Fruit fly (Drosophila melanogaster) whole organism, embryonic: Measurements from ENCODE around the gene tral.
A peak's percentile ranks its signal among the peaks of the same experiment; 100 is the strongest.

Experiments
- Awh ChIP-seq: fragments of 200-800 bp; sonication (Bioruptor generic); IDR thresholded peaks from 2 replicates; pipeline ENCODE4, ENCODE4 v1.3.6; 2022; ENCODE audit warnings: missing biosample characterization, missing genetic modification characterization
- Bteb2 ChIP-seq: fragments of 200-800 bp; sonication (Bioruptor generic); optimal IDR thresholded peaks from 2 replicates; lab custom pipeline; 2016; ENCODE audit warnings: missing biosample characterization, missing genetic modification characterization
- CG10147 ChIP-seq: fragments of 200-800 bp; sonication (Bioruptor generic); optimal IDR thresholded peaks from 2 replicates; lab custom pipeline; 2019; ENCODE audit warnings: missing biosample characterization, mild to moderate bottlenecking, missing genetic modification characterization, moderate library complexity
- CG1024 ChIP-seq: fragments of 200-800 bp; sonication (Bioruptor generic); IDR thresholded peaks from 2 replicates; pipeline ENCODE4 v1.3.6; 2022; ENCODE audit warnings: missing biosample characterization, missing genetic modification characterization
- CG12104 ChIP-seq: fragments of 200-800 bp; sonication (Bioruptor generic); optimal IDR thresholded peaks from 3 replicates; lab custom pipeline; 2016; ENCODE audit warnings: missing biosample characterization, missing genetic modification characterization
- CG12659 ChIP-seq: fragments of 200-800 bp; sonication (Bioruptor generic); optimal IDR thresholded peaks from 3 replicates; lab custom pipeline; 2017; ENCODE audit warnings: mild to moderate bottlenecking, missing biosample characterization, missing genetic modification reagents, missing genetic modification characterization
- CG13775 ChIP-seq: fragments of 200-800 bp; sonication (Bioruptor generic); optimal IDR thresholded peaks from 3 replicates; lab custom pipeline; 2017; ENCODE audit warnings: missing biosample characterization, mild to moderate bottlenecking, missing genetic modification characterization
- CG14014 ChIP-seq: fragments of 200-800 bp; sonication (Bioruptor generic); IDR thresholded peaks from 2 replicates; pipeline ENCODE4 v1.3.6; 2022; ENCODE audit warnings: missing biosample characterization, missing genetic modification characterization
- CG14710 ChIP-seq: fragments of 200-800 bp; sonication (Bioruptor generic); optimal IDR thresholded peaks from 3 replicates; lab custom pipeline; 2019; ENCODE audit warnings: missing biosample characterization, mild to moderate bottlenecking, missing genetic modification characterization, moderate library complexity
- CG1647 ChIP-seq: fragments of 200-800 bp; sonication (Bioruptor generic); optimal IDR thresholded peaks from 3 replicates; lab custom pipeline; 2016; ENCODE audit warnings: missing biosample characterization, missing genetic modification characterization
- CG16815 ChIP-seq: fragments of 200-800 bp; sonication (Bioruptor generic); optimal IDR thresholded peaks from 3 replicates; lab custom pipeline; 2017; ENCODE audit warnings: missing biosample characterization, mild to moderate bottlenecking, missing genetic modification characterization
- CG17186 ChIP-seq: fragments of 200-800 bp; sonication (Bioruptor generic); optimal IDR thresholded peaks from 3 replicates; lab custom pipeline; 2017; ENCODE audit warnings: missing biosample characterization, missing genetic modification reagents, missing genetic modification characterization
- CG18011 ChIP-seq: fragments of 200-800 bp; sonication (Bioruptor generic); optimal IDR thresholded peaks from 2 replicates; lab custom pipeline; 2017; ENCODE audit warnings: missing biosample characterization, missing genetic modification characterization, mild to moderate bottlenecking, moderate library complexity, missing genotype
- CG18599 ChIP-seq: fragments of 200-800 bp; sonication (Bioruptor generic); optimal IDR thresholded peaks from 3 replicates; lab custom pipeline; 2017; ENCODE audit warnings: missing biosample characterization, missing genetic modification characterization, mild to moderate bottlenecking, moderate library complexity, missing genetic modification reagents
- CG2199 ChIP-seq: fragments of 200-800 bp; sonication (Bioruptor generic); IDR thresholded peaks from 3 replicates; pipeline ENCODE4 v1.3.6; 2022; ENCODE audit warnings: missing biosample characterization, missing genetic modification characterization
- CG6272 ChIP-seq: fragments of 200-800 bp; sonication (Bioruptor generic); IDR thresholded peaks from 2 replicates; pipeline ENCODE4 v1.3.6; 2022; ENCODE audit warnings: missing biosample characterization, missing genetic modification characterization
- CG6791 ChIP-seq: fragments of 200-800 bp; sonication (Bioruptor generic); IDR thresholded peaks from 3 replicates; pipeline ENCODE4 v1.3.6; 2022; ENCODE audit warnings: missing biosample characterization, missing genetic modification characterization; ENCODE audit not compliant: partially characterized antibody
- CG7357 ChIP-seq: fragments of 200-800 bp; sonication (Bioruptor generic); IDR thresholded peaks from 3 replicates; pipeline ENCODE4 v1.3.6; 2022; ENCODE audit warnings: missing biosample characterization, missing genetic modification characterization
- CG9215 ChIP-seq: fragments of 200-800 bp; sonication (Bioruptor generic); IDR thresholded peaks from 2 replicates; pipeline ENCODE4 v1.3.6; 2022; ENCODE audit warnings: missing biosample characterization, missing genetic modification characterization
- CkIIα-i1 ChIP-seq: fragments of 200-800 bp; sonication (Bioruptor generic); IDR thresholded peaks from 2 replicates; pipeline ENCODE4 v1.3.6; 2022; ENCODE audit warnings: missing biosample characterization, missing genetic modification characterization
- D19A ChIP-seq: fragments of 200-800 bp; optimal IDR thresholded peaks from 3 replicates; lab custom pipeline; 2019; ENCODE audit warnings: missing biosample characterization, mild to moderate bottlenecking, missing genetic modification characterization, moderate library complexity
- HLH4C ChIP-seq: fragments of 200-800 bp; sonication (Bioruptor generic); IDR thresholded peaks from 3 replicates; pipeline ENCODE4 v1.3.6; 2022; ENCODE audit warnings: missing biosample characterization, missing genetic modification characterization; ENCODE audit not compliant: partially characterized antibody
- HmgZ ChIP-seq: fragments of 200-800 bp; sonication (Bioruptor generic); optimal IDR thresholded peaks from 2 replicates; lab custom pipeline; 2018; ENCODE audit warnings: missing biosample characterization, mild to moderate bottlenecking, missing genetic modification characterization
- Hmx ChIP-seq: fragments of 200-800 bp; sonication (Bioruptor generic); optimal IDR thresholded peaks from 2 replicates; lab custom pipeline; 2016; ENCODE audit warnings: missing biosample characterization, missing genetic modification characterization
- Mad ChIP-seq: fragments of 200-800 bp; sonication (Bioruptor generic); optimal IDR thresholded peaks from 2 replicates; lab custom pipeline; 2016; ENCODE audit warnings: missing biosample characterization, missing genetic modification characterization
- Max ChIP-seq: fragments of 200-800 bp; sonication (Bioruptor generic); optimal IDR thresholded peaks from 2 replicates; lab custom pipeline; 2016; ENCODE audit warnings: missing biosample characterization, mild to moderate bottlenecking, missing genetic modification characterization
- NC2β ChIP-seq: fragments of 200-800 bp; sonication (Bioruptor generic); optimal IDR thresholded peaks from 2 replicates; lab custom pipeline; 2016; ENCODE audit warnings: missing biosample characterization, missing genetic modification characterization
- Oli ChIP-seq: fragments of 200-800 bp; sonication (Bioruptor generic); optimal IDR thresholded peaks from 2 replicates; lab custom pipeline; 2018; ENCODE audit warnings: missing biosample characterization, mild to moderate bottlenecking, missing genetic modification characterization, moderate library complexity
- Poxn ChIP-seq: fragments of 200-800 bp; sonication (Bioruptor generic); IDR thresholded peaks from 2 replicates; pipeline ENCODE4 v1.3.6; 2022; ENCODE audit warnings: missing biosample characterization, missing genetic modification characterization
- Sox100B ChIP-seq: fragments of 200-800 bp; sonication (Bioruptor generic); optimal IDR thresholded peaks from 3 replicates; lab custom pipeline; 2018; ENCODE audit warnings: missing biosample characterization, mild to moderate bottlenecking, missing genetic modification characterization
- Usf ChIP-seq: fragments of 200-800 bp; sonication (Bioruptor generic); optimal IDR thresholded peaks from 2 replicates; lab custom pipeline; 2017; ENCODE audit warnings: missing genotype, missing biosample characterization, missing genetic modification characterization
- ab ChIP-seq: fragments of 200-800 bp; sonication (Bioruptor generic); optimal IDR thresholded peaks from 2 replicates; lab custom pipeline; 2016; ENCODE audit warnings: missing biosample characterization, missing genetic modification characterization
- ac ChIP-seq: fragments of 200-800 bp; sonication (Bioruptor generic); optimal IDR thresholded peaks from 3 replicates; lab custom pipeline; 2017; ENCODE audit warnings: missing biosample characterization, mild to moderate bottlenecking, missing genetic modification characterization
- bcd ChIP-seq: fragments of 200-800 bp; sonication (Bioruptor generic); optimal IDR thresholded peaks from 2 replicates; lab custom pipeline; 2017; ENCODE audit warnings: missing biosample characterization, mild to moderate bottlenecking, missing genetic modification characterization
- cad ChIP-seq: fragments of >200 bp; optimal IDR thresholded peaks from 2 replicates; lab custom pipeline; 2017; ENCODE audit warnings: missing biosample characterization, missing genetic modification characterization
- dmrt99B ChIP-seq: fragments of 200-800 bp; sonication (Bioruptor generic); optimal IDR thresholded peaks from 2 replicates; lab custom pipeline; 2018; ENCODE audit warnings: missing biosample characterization, mild to moderate bottlenecking, missing genetic modification characterization, moderate library complexity
- ems ChIP-seq: fragments of 200-800 bp; sonication (Bioruptor generic); optimal IDR thresholded peaks from 3 replicates; lab custom pipeline; 2016; ENCODE audit warnings: missing biosample characterization, missing genetic modification characterization
- fd64A ChIP-seq: fragments of 200-800 bp; sonication (Bioruptor generic); optimal IDR thresholded peaks from 3 replicates; lab custom pipeline; 2018; ENCODE audit warnings: missing biosample characterization, mild to moderate bottlenecking, missing genetic modification characterization
- fru ChIP-seq: fragments of >200 bp; optimal IDR thresholded peaks from 2 replicates; lab custom pipeline; 2017
- gce ChIP-seq: fragments of 200-800 bp; sonication (Bioruptor generic); IDR thresholded peaks from 3 replicates; pipeline ENCODE4 v1.3.6; 2022; ENCODE audit warnings: missing biosample characterization, missing genetic modification characterization
- gcm ChIP-seq: fragments of 200-800 bp; sonication (Bioruptor generic); optimal IDR thresholded peaks from 2 replicates; lab custom pipeline; 2019; ENCODE audit warnings: missing biosample characterization, mild to moderate bottlenecking, missing genetic modification characterization, moderate library complexity
- gro ChIP-seq: fragments of 200-800 bp; sonication (Bioruptor generic); optimal IDR thresholded peaks from 2 replicates; lab custom pipeline; 2016; ENCODE audit warnings: missing biosample characterization, missing genetic modification characterization
- h ChIP-seq: fragments of >200 bp; optimal IDR thresholded peaks from 2 replicates; lab custom pipeline; 2017
- her ChIP-seq: fragments of 200-800 bp; sonication (Bioruptor generic); optimal IDR thresholded peaks from 2 replicates; lab custom pipeline; 2016; ENCODE audit warnings: missing biosample characterization, missing genetic modification characterization
- lov ChIP-seq, 2 experiments: fragments of 200-800 bp in 1 of 2; fragments of >200 bp in 1 of 2; sonication (Bioruptor generic) in 1 of 2; IDR thresholded peaks in 1 of 2; optimal IDR thresholded peaks in 1 of 2; 2 replicates in 1 of 2; 3 replicates in 1 of 2; pipeline versions ENCODE4 v1.3.6 to Lab custom; 2017 to 2022; ENCODE audit warnings: missing biosample characterization in 1 of 2, missing genetic modification characterization in 1 of 2
- phol ChIP-seq: fragments of 200-800 bp; sonication (Bioruptor generic); optimal IDR thresholded peaks from 3 replicates; lab custom pipeline; 2018; ENCODE audit warnings: missing biosample characterization, mild to moderate bottlenecking, missing genetic modification characterization, moderate library complexity
- prd ChIP-seq, 3 experiments: fragments of >200 bp in 2 of 3; fragments of 200-800 bp in 1 of 3; sonication (Bioruptor generic) in 1 of 3; optimal IDR thresholded peaks in 2 of 3; IDR thresholded peaks in 1 of 3; 2 replicates in 2 of 3; 3 replicates in 1 of 3; pipeline versions ENCODE4 v1.3.6 to Lab custom; 2017 to 2022; ENCODE audit warnings: missing biosample characterization in 1 of 3, missing genetic modification characterization in 1 of 3
- pros ChIP-seq: fragments of 200-800 bp; sonication (Bioruptor generic); optimal IDR thresholded peaks from 3 replicates; lab custom pipeline; 2019; ENCODE audit warnings: missing biosample characterization, mild to moderate bottlenecking, missing genetic modification characterization, moderate library complexity
- sqz ChIP-seq: fragments of 200-800 bp; sonication (Bioruptor generic); optimal IDR thresholded peaks from 3 replicates; lab custom pipeline; 2018; ENCODE audit warnings: missing biosample characterization, mild to moderate bottlenecking, missing genetic modification characterization
- ssp ChIP-seq: fragments of 200-800 bp; sonication (Bioruptor generic); IDR thresholded peaks from 2 replicates; pipeline ENCODE4 v1.3.6; 2022; ENCODE audit warnings: missing biosample characterization, missing genetic modification characterization

Gene tral

DNA sequence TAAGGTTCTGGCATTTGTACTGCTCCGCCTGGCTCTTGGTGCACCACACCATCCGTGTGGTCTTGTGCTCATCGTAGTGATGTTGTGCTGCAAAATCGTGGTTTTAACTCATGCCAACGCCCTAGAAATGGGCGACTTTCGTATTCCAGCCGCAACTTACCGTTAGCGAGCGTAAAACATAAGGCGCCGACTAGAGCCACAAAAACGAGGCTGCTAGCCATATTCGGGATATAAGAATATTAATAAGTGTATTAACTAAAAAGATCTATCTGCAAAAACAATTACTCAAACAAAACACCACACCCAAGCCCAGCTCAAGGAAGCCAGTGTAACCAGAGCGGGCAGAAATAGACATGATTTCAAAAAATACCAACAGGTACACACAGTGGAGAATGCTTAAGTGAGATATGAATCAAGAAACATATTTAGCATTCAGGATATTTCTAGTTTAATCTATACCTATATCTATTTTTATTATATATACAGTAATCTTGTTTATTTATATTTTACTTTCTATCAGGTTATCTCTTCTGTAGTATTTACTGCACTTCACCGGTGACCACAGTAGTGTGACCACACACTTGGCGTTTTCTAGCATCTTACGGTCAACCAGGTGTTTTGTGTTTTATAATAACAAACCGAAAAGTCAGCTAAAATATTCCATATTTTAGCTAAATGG is 18.7 kb downstream of the tral start, which contains the start of the genes Tsf2 and CG34242 (continued):
- TF ChIP-seq lov (optimal IDR thresholded peaks at IDR 0.05; lab: Kevin White, UChicago) (no peak), lov (GFP tag; IDR thresholded peaks at IDR 0.05; lab: Robert Waterston, UW) (peak; percentile 74; the same call in 1 of the 3 replicates), gro (GFP tag; lab: Kevin White, UChicago) (no peak), D19A (tag; lab: Kevin White, UChicago) (peak; percentile 82), CG14014 (GFP tag; lab: Robert Waterston, UW) (peak; percentile 94), CG14710 (tag; lab: Kevin White, UChicago) (peak; percentile 91), ems (GFP tag; lab: Kevin White, UChicago) (no peak), CG6272 (peak; percentile 91), CG9215 (GFP tag; lab: Robert Waterston, UW) (peak; percentile 86), gce (GFP tag; lab: Robert Waterston, UW) (peak; percentile 94), NC2β (no peak), Oli (tag; lab: Kevin White, UChicago) (peak; percentile 23), fd64A (GFP tag; lab: Kevin White, UChicago) (no peak), CG13775 (GFP tag; lab: Kevin White, UChicago) (peak; percentile 32), h (lab: Kevin White, UChicago) (no peak), gcm (GFP tag; lab: Kevin White, UChicago) (no peak), Sox100B (GFP tag; lab: Kevin White, UChicago) (no peak), Poxn (GFP tag; lab: Robert Waterston, UW) (peak; percentile 31; the same call in 1 of the 2 replicates), sqz (GFP tag; lab: Kevin White, UChicago) (no peak), Max (GFP tag; lab: Kevin White, UChicago) (peak; percentile 70), HLH4C (GFP tag; lab: Robert Waterston, UW) (no peak), CG10147 (peak; percentile 76), CG12659 (GFP tag; lab: Kevin White, UChicago) (peak; percentile 56), CG7357 (GFP tag; lab: Robert Waterston, UW) (peak; percentile 91), ac (GFP tag; lab: Kevin White, UChicago) (no peak), her (GFP tag; lab: Kevin White, UChicago) (no peak), bcd (GFP tag; lab: Kevin White, UChicago) (peak; percentile 80), Hmx (GFP tag; lab: Kevin White, UChicago) (no peak), ssp (GFP tag; lab: Robert Waterston, UW) (peak; percentile 88), CG16815 (GFP tag; lab: Kevin White, UChicago) (no peak), dmrt99B (tag; lab: Kevin White, UChicago) (peak; percentile 81), fru (lab: Kevin White, UChicago) (no peak), CG18599 (GFP tag; lab: Kevin White, UChicago) (no peak), phol (tag; lab: Kevin White, UChicago) (peak; percentile 92), HmgZ (peak; percentile 11), CG1647 (GFP tag; lab: Kevin White, UChicago) (peak; percentile 22), CG18011 (GFP tag; lab: Kevin White, UChicago) (no peak), CG1024 (GFP tag; lab: Robert Waterston, UW) (0 out of 2 replicates have a peak, but pooled peaks have one; percentile 12), Awh (GFP tag; lab: Robert Waterston, UW) (peak; percentile 96), CG2199 (GFP tag; lab: Robert Waterston, UW) (no peak), ab (GFP tag; lab: Kevin White, UChicago) (no peak), CkIIα-i1 (no peak), cad (no peak), prd (optimal IDR thresholded peaks at IDR 0.05; lab: Kevin White, UChicago) (no peak), prd (GFP tag; IDR thresholded peaks at IDR 0.05; lab: Robert Waterston, UW) (peak; percentile 96), CG6791 (GFP tag; lab: Robert Waterston, UW) (no peak), Mad (GFP tag; lab: Kevin White, UChicago) (no peak), pros (no peak), CG12104 (GFP tag; lab: Kevin White, UChicago) (peak; percentile 45), Usf (GFP tag; lab: Kevin White, UChicago) (no peak), CG17186 (peak; percentile 56), Bteb2 (GFP tag; lab: Kevin White, UChicago) (no peak)
